Worm (Caenorhabditis elegans) whole organism, early embryonic: Measurements from ENCODE around the gene skr-20.

Source experiments
- B0310.2 ChIP-seq: sonication (generic microtip); optimal IDR thresholded peaks from 2 replicates; lab custom pipeline; 2016; ENCODE audit warnings: mild to moderate bottlenecking, missing genetic modification characterization, missing compliant biosample characterization
- ama-1 ChIP-seq: fragments of 150-350 bp; optimal IDR thresholded peaks from 2 replicates; lab custom pipeline; 2014
- flt-1 ChIP-seq: fragments of 200-800 bp; sonication (Bioruptor generic); IDR thresholded peaks from 2 replicates; pipeline ENCODE4 v1.3.6; 2022; ENCODE audit warnings: missing genetic modification characterization, missing compliant biosample characterization
- hnd-1 ChIP-seq: sonication (generic microtip); optimal IDR thresholded peaks from 2 replicates; lab custom pipeline; 2016; ENCODE audit warnings: missing genetic modification characterization, missing compliant biosample characterization

DNA sequence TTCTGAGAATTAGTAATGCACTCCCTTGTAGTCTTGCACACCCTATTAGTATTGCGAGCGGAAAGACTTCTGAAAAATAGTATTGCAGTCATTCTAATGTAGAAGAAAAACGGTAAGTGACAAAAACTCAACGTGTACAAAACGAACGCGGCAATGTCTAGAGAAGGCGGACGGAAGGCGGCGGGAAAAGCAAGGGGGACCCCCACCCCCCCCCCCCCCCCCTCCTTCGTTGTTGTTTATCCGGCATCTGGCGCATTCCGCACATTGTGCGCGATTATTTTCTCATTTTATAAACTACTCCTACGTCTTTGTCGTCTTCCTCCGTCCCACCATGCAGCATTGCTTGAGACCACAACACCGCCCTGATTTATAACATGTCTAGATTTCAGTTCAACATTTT lies 21.0 kb downstream of the skr-20 start:
- TF ChIP-seq flt-1 (GFP tag; lab: Robert Waterston, UW) = no peak
- TF ChIP-seq ama-1 (lab: Kevin White, UChicago) = no peak
- TF ChIP-seq hnd-1 (tag; lab: Kevin White, UChicago) = no peak
- no peak for TF ChIP-seq B0310.2 (tag; lab: Kevin White, UChicago)
